Fruit fly (Drosophila melanogaster): ENCODE data around the gene Elp6.

DNA sequence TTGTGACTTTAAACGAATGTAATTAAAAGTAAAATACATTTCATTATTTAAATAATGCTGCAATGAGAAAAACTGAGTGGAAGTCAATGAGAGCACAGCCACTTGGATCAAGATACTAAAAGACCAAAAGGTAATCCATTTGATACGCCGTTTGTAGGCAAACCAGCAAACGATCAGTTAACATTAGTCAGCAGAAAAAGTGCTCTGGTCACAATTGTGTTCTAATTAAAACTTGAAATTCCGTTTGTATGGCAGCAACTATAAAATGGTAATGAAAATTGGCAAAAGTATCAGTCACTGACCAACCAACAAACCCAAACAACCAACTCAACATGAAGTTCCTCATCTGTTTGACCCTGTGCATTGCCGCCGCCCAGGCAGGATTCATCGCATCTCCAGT, 30.8 kb upstream of the Elp6 start, which contains the start of gene CG14377:
- TF ChIP-seq CG14711 (tag; optimal IDR thresholded peaks at IDR 0.05) (no peak), Clk (GFP tag; optimal IDR thresholded peaks at IDR 0.05) (no peak), CG1620 (GFP tag; optimal IDR thresholded peaks at IDR 0.05) (no peak), CG7101 (tag; optimal IDR thresholded peaks at IDR 0.05) (no peak), CG7045 (GFP tag; optimal IDR thresholded peaks at IDR 0.05) (no peak)
